Fruit fly (Drosophila melanogaster): ENCODE measurements around the gene CG2540.

DNA sequence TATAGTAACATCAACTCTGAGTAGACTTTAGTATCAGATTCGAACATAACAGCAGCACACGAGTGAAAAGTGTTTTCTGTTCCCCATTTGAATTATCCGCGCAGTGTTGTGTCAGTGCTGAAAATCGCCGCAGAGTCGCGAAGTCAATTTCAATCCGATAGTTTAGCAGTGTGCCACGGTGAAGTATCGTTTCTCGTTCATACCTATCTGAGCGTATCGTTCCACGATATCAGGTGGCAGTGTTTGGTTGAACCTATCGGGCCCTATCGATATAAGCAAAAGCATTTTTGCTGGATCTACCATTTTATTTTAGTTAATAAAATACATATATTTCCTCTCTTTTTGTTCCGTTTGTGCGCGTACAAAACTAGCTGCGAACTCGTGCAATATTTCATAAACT, 23.9 kb downstream of the CG2540 start, which contains the start of gene CkIalpha:
- TF ChIP-seq EcR (GFP tag; optimal IDR thresholded peaks at IDR 0.05) = no peak
- no peak for TF ChIP-seq psq (optimal IDR thresholded peaks at IDR 0.05)
- no peak for TF ChIP-seq CG8478 (optimal IDR thresholded peaks at IDR 0.05)
- TF ChIP-seq usp (GFP tag; optimal IDR thresholded peaks at IDR 0.05) = no peak
- TF ChIP-seq Dll (optimal IDR thresholded peaks at IDR 0.05) = no peak
- no peak for TF ChIP-seq pan (optimal IDR thresholded peaks at IDR 0.05)
